Worm (Caenorhabditis elegans) whole organism, late embryonic: Measurements from ENCODE around the gene fbxa-76.

Experiments used
- C38D4.7 ChIP-seq: fragments of 200-800 bp; sonication (Bioruptor generic); optimal IDR thresholded peaks from 2 replicates; lab custom pipeline; 2018; ENCODE audit warnings: mild to moderate bottlenecking, missing genetic modification characterization, moderate library complexity, missing compliant biosample characterization
- ceh-30 ChIP-seq: fragments of 150-350 bp; optimal IDR thresholded peaks from 2 replicates; lab custom pipeline; 2014; ENCODE audit warnings: missing biosample characterization, missing genetic modification characterization
- ceh-31 ChIP-seq: sonication (generic microtip); optimal IDR thresholded peaks from 2 replicates; lab custom pipeline; 2016; ENCODE audit warnings: missing genetic modification characterization, missing compliant biosample characterization
- elt-4 ChIP-seq: sonication (generic microtip); optimal IDR thresholded peaks from 2 replicates; lab custom pipeline; 2016; ENCODE audit warnings: missing genetic modification characterization, missing compliant biosample characterization
- gmeb-2 ChIP-seq: sonication (generic microtip); optimal IDR thresholded peaks from 2 replicates; lab custom pipeline; 2016; ENCODE audit warnings: missing genetic modification characterization, inconsistent platforms, missing compliant biosample characterization
- pag-3 ChIP-seq: sonication (generic microtip); optimal IDR thresholded peaks from 2 replicates; lab custom pipeline; 2016; ENCODE audit warnings: missing compliant biosample characterization, missing genetic modification characterization, borderline replicate concordance
- tbx-2 ChIP-seq: sonication (generic microtip); optimal IDR thresholded peaks from 2 replicates; lab custom pipeline; 2016; ENCODE audit warnings: missing genetic modification characterization, missing compliant biosample characterization
- unc-3 ChIP-seq, 2 experiments: fragments of 200-800 bp in 1 of 2; sonication (Bioruptor generic) in 1 of 2; sonication (generic microtip) in 1 of 2; conservative IDR thresholded peaks in 1 of 2; optimal IDR thresholded peaks in 1 of 2; 2 replicates each; pipeline versions ENCODE4 v1.3.6 to Lab custom; 2016 to 2022; ENCODE audit warnings: missing compliant biosample characterization in 2 of 2, missing genetic modification characterization in 2 of 2, missing genetic modification reagents in 1 of 2

DNA sequence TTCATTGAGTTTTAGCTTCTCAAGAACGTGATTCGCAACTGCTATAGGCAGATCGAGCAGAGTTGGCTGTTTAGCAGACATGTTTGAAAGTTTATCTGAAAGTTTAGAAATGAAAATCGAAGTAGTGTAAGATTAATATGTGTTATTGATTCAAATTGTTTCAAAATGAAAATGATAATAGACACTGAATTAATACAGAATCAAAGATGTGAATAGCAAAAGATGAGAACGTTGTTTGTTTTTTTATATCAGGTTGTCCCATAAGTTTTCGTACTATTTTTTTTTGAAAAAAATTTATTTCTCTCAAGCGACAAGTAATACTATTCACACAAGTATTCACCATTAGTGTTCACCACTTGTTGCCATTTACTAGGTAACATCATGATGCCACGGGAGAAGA is 44.2 kb upstream of the fbxa-76 start, which contains the start of gene fbxa-36:
- no peak for TF ChIP-seq pag-3 (tag; lab: Kevin White, UChicago)
- TF ChIP-seq ceh-30 (tag; lab: Kevin White, UChicago) = no peak
- no peak for TF ChIP-seq elt-4 (tag; lab: Kevin White, UChicago)
- TF ChIP-seq C38D4.7 (GFP tag; lab: Kevin White, UChicago) = no peak
- no peak for TF ChIP-seq unc-3 (GFP tag; conservative IDR thresholded peaks at IDR 0.05; lab: Robert Waterston, UW)
- no peak for TF ChIP-seq unc-3 (tag; optimal IDR thresholded peaks at IDR 0.05; lab: Kevin White, UChicago)
- no peak for TF ChIP-seq tbx-2
- no peak for TF ChIP-seq gmeb-2 (tag; lab: Kevin White, UChicago)
- no peak for TF ChIP-seq ceh-31 (tag; lab: Kevin White, UChicago)
